Worm (Caenorhabditis elegans) whole organism, L3 larva: ENCODE results near the gene Y119D3B.14.
A peak's percentile ranks its signal among the peaks of the same experiment; 100 is the strongest.

Experiments used
- ceh-16 ChIP-seq: sonication (generic microtip); optimal IDR thresholded peaks from 2 replicates; lab custom pipeline; 2017; ENCODE audit warnings: missing biosample characterization, missing genetic modification characterization
- ceh-28 ChIP-seq: fragments of 150-350 bp; optimal IDR thresholded peaks from 2 replicates; lab custom pipeline; 2014; ENCODE audit warnings: missing biosample characterization, missing genetic modification reagents, missing genetic modification characterization
- ceh-9 ChIP-seq: sonication (generic microtip); optimal IDR thresholded peaks from 2 replicates; lab custom pipeline; 2018; ENCODE audit warnings: missing biosample characterization, missing genetic modification characterization
- daf-12 ChIP-seq: fragments of 150-350 bp; optimal IDR thresholded peaks from 2 replicates; lab custom pipeline; 2014; ENCODE audit warnings: missing biosample characterization, missing genetic modification reagents, missing genetic modification characterization
- egl-5 ChIP-seq: fragments of 150-350 bp; optimal IDR thresholded peaks from 2 replicates; lab custom pipeline; 2017; ENCODE audit warnings: missing biosample characterization, missing genetic modification reagents, missing genetic modification characterization, inconsistent platforms
- elt-1 ChIP-seq: fragments of 150-350 bp; optimal IDR thresholded peaks from 2 replicates; lab custom pipeline; 2014; ENCODE audit warnings: missing biosample characterization, missing genetic modification characterization
- eor-1 ChIP-seq, 2 experiments: fragments of 150-350 bp; optimal IDR thresholded peaks; 2 replicates each; lab custom pipeline; 2014 to 2018; ENCODE audit warnings: missing biosample characterization in 2 of 2, missing genetic modification characterization in 2 of 2
- fkh-2 ChIP-seq: fragments of 150-350 bp; optimal IDR thresholded peaks from 2 replicates; lab custom pipeline; 2014; ENCODE audit warnings: missing biosample characterization, missing genetic modification reagents, missing genetic modification characterization
- hmg-11 ChIP-seq: sonication (generic microtip); optimal IDR thresholded peaks from 2 replicates; lab custom pipeline; 2016; ENCODE audit warnings: missing genetic modification characterization, missing compliant biosample characterization
- lin-39 ChIP-seq: fragments of 150-350 bp; optimal IDR thresholded peaks from 2 replicates; lab custom pipeline; 2018; ENCODE audit warnings: missing biosample characterization, missing genetic modification reagents, missing genetic modification characterization
- nfya-1 ChIP-seq: sonication (generic microtip); optimal IDR thresholded peaks from 2 replicates; lab custom pipeline; 2017; ENCODE audit warnings: missing genetic modification characterization, mild to moderate bottlenecking, missing compliant biosample characterization, antibody characterized with exemption, moderate library complexity; ENCODE audit not compliant: insufficient read depth
- nhr-237 ChIP-seq: fragments of 150-350 bp; optimal IDR thresholded peaks from 2 replicates; lab custom pipeline; 2014; ENCODE audit warnings: missing biosample characterization, missing genetic modification characterization
- nhr-28 ChIP-seq: fragments of 150-350 bp; optimal IDR thresholded peaks from 2 replicates; lab custom pipeline; 2014; ENCODE audit warnings: missing biosample characterization, missing genetic modification characterization
- nhr-43 ChIP-seq: sonication (generic microtip); optimal IDR thresholded peaks from 2 replicates; lab custom pipeline; 2016; ENCODE audit warnings: mild to moderate bottlenecking, missing genetic modification characterization, missing compliant biosample characterization; ENCODE audit not compliant: poor library complexity, severe bottlenecking
- nhr-77 ChIP-seq: fragments of 150-350 bp; optimal IDR thresholded peaks from 2 replicates; lab custom pipeline; 2014; ENCODE audit warnings: missing biosample characterization, missing genetic modification characterization
- pqm-1 ChIP-seq: fragments of 150-350 bp; optimal IDR thresholded peaks from 2 replicates; lab custom pipeline; 2017; ENCODE audit warnings: missing biosample characterization, missing genetic modification characterization, inconsistent platforms
- skn-1 ChIP-seq: fragments of 150-350 bp; optimal IDR thresholded peaks from 2 replicates; lab custom pipeline; 2014; ENCODE audit warnings: missing biosample characterization, missing genetic modification characterization
- tbx-2 ChIP-seq: sonication (generic microtip); optimal IDR thresholded peaks from 2 replicates; lab custom pipeline; 2016; ENCODE audit warnings: mild to moderate bottlenecking, missing genetic modification characterization, missing compliant biosample characterization
- unc-39 ChIP-seq: sonication (generic microtip); optimal IDR thresholded peaks from 4 replicates; lab custom pipeline; 2017; ENCODE audit warnings: missing biosample characterization, missing genetic modification characterization
- zag-1 ChIP-seq: fragments of 150-350 bp; optimal IDR thresholded peaks from 2 replicates; lab custom pipeline; 2014; ENCODE audit warnings: missing biosample characterization, missing genetic modification characterization
- ztf-11 ChIP-seq: fragments of 150-350 bp; optimal IDR thresholded peaks from 2 replicates; lab custom pipeline; 2014; ENCODE audit warnings: missing biosample characterization, missing genetic modification characterization

Y119D3B.14 gene

ce11 chrIII:1136827-1137378 is 56.7 kb downstream of the Y119D3B.14 start:
- TF ChIP-seq hmg-11 (tag; lab: Kevin White, UChicago) (peak; percentile 36), nfya-1 (peak; percentile 38), ceh-28 (tag; lab: Kevin White, UChicago) (no peak), lin-39 (tag; lab: Kevin White, UChicago) (peak; percentile 35), fkh-2 (no peak), daf-12 (tag; lab: Kevin White, UChicago) (no peak), nhr-43 (no peak)
- TF ChIP-seq, all 47 proteins: peak for 3

- no peak for TF ChIP-seq ceh-16 (tag; lab: Kevin White, UChicago)
- TF ChIP-seq ztf-11 (tag; lab: Kevin White, UChicago): no peak
- TF ChIP-seq nhr-28 (tag; lab: Kevin White, UChicago): no peak
- no peak for TF ChIP-seq skn-1
- TF ChIP-seq unc-39 (tag; lab: Kevin White, UChicago): no peak
- TF ChIP-seq pqm-1 (tag; lab: Kevin White, UChicago): no peak
- no peak for TF ChIP-seq ceh-9 (tag; lab: Kevin White, UChicago)
- no peak for TF ChIP-seq tbx-2 (tag; lab: Kevin White, UChicago)
- TF ChIP-seq eor-1 (tag; optimal IDR thresholded peaks at IDR 0.05; lab: Kevin White, UChicago): no peak
- no peak for TF ChIP-seq elt-1 (tag; lab: Kevin White, UChicago)
- TF ChIP-seq egl-5 (tag; lab: Kevin White, UChicago): no peak
- TF ChIP-seq nhr-237 (tag; lab: Kevin White, UChicago): no peak
- TF ChIP-seq zag-1 (tag; lab: Kevin White, UChicago): no peak
- TF ChIP-seq nhr-77 (tag; lab: Kevin White, UChicago): no peak
Measured at ce11 chrIII:1135925-1136324, 57.7 kb downstream of the Y119D3B.14 start, which contains the start of gene lgc-46. lgc-46 (minus strand) TSS chrIII:1136025.
